Worm (Caenorhabditis elegans): ENCODE measurements around the gene sec-10.

sec-10 gene

DNA sequence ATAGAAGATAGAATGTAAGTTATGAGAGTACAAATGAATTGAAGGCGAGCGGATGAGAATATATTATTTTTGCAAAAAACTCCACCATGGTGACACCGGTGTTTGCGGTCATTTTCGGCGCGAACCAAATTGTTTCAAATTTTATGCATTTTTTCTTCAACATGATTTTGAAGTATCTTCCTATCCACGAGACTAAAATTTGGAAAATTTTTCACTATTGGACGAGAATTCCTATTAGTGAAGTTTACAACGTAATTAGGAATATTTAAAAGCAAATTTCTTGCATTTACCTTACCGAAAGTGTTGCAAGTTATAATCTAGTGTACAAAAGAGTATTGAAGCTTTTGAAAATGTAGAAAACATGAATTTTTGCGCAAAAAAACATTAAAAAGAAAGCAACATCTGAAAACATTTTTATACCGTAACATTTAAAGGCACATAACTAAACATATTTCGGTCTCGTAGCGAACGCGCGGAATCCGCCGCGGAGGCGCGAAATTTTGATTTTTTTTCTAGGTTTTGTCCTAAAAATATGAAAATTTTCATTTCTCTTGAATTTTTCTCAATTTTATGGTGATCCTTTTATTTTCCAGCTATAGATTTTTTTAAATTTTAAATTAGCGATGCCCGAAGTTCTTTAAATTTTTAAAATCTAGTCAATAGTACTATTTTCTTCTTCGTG is 14.3 kb upstream of the sec-10 start, which contains the start of gene sgo-1 (continued):
- TF ChIP-seq die-1 (tag; optimal IDR thresholded peaks at IDR 0.05) (no peak), F57A8.1 (GFP tag; optimal IDR thresholded peaks at IDR 0.05) (no peak), lin-35 (GFP tag; optimal IDR thresholded peaks at IDR 0.05) (peak in 2 of 3 experiments; percentile 2 to 82), lir-1 (GFP tag; conservative IDR thresholded peaks at IDR 0.05) (peak; percentile 69; the same call in 1 of the 2 replicates), ceh-58 (GFP tag; IDR thresholded peaks at IDR 0.05) (no peak), attf-3 (GFP tag; conservative IDR thresholded peaks at IDR 0.05) (peak; percentile 41; the same call in 1 of the 2 replicates), ceh-40 (GFP tag; IDR thresholded peaks at IDR 0.05) (no peak), gei-17 (GFP tag; optimal IDR thresholded peaks at IDR 0.05) (no peak), hsf-1 (GFP tag; IDR thresholded peaks at IDR 0.05) (peak; percentile 92), hmg-20 (GFP tag; IDR thresholded peaks at IDR 0.05) (no peak), F10E7.11 (tag; optimal IDR thresholded peaks at IDR 0.05) (no peak), let-607 (tag; optimal IDR thresholded peaks at IDR 0.05) (no peak), sdz-38 (tag; optimal IDR thresholded peaks at IDR 0.05) (no peak), B0261.1 (tag; optimal IDR thresholded peaks at IDR 0.05) (no peak), ztf-6 (GFP tag; IDR thresholded peaks at IDR 0.05) (no peak), B0035.1 (tag; optimal IDR thresholded peaks at IDR 0.05) (no peak), Y95B8A.8 (GFP tag; IDR thresholded peaks at IDR 0.05) (peak; percentile 98), ztf-25 (GFP tag; IDR thresholded peaks at IDR 0.05) (no peak), madf-8 (GFP tag; conservative IDR thresholded peaks at IDR 0.05) (peak; percentile 98), egrh-3 (GFP tag; IDR thresholded peaks at IDR 0.05) (no peak), egl-44 (GFP tag; IDR thresholded peaks at IDR 0.05) (no peak), xnd-1 (tag; optimal IDR thresholded peaks at IDR 0.05) (peak; percentile 99), ceh-91 (GFP tag; IDR thresholded peaks at IDR 0.05) (peak; percentile 98), him-1 (tag; optimal IDR thresholded peaks at IDR 0.05) (peak; percentile 24), madf-6 (GFP tag; IDR thresholded peaks at IDR 0.05) (peak; percentile 100), unc-62 (GFP tag; optimal IDR thresholded peaks at IDR 0.05) (no peak), F37B4.10 (GFP tag; IDR thresholded peaks at IDR 0.05) (no peak), Y53F4B.3 (GFP tag; IDR thresholded peaks at IDR 0.05) (peak; percentile 49; the same call in 1 of the 2 replicates), F39B2.1 (GFP tag; IDR thresholded peaks at IDR 0.05) (0 out of 2 replicates have a peak, but pooled peaks have one; percentile 62), ekl-4 (GFP tag; IDR thresholded peaks at IDR 0.05) (peak; percentile 88), pbrm-1 (GFP tag; IDR thresholded peaks at IDR 0.05) (peak; percentile 77; the same call in 1 of the 2 replicates), nhr-27 (tag; optimal IDR thresholded peaks at IDR 0.05) (no peak), ztf-3 (GFP tag; optimal IDR thresholded peaks at IDR 0.05) (no peak), fkh-3 (tag; optimal IDR thresholded peaks at IDR 0.05) (no peak), efl-1 (GFP tag; optimal IDR thresholded peaks at IDR 0.05) (peak; percentile 100), ceh-100 (GFP tag; IDR thresholded peaks at IDR 0.05) (peak; percentile 66; the same call in 1 of the 2 replicates), somi-1 (GFP tag; optimal IDR thresholded peaks at IDR 0.05) (no peak), F49E8.2 (tag; optimal IDR thresholded peaks at IDR 0.05; ENCODE audit: insufficient read depth) (peak; percentile 85), hlh-12 (tag; optimal IDR thresholded peaks at IDR 0.05) (no peak), snpc-1.3 (tag; optimal IDR thresholded peaks at IDR 0.05; ENCODE audit: insufficient read depth) (peak; percentile 85), cebp-2 (GFP tag; IDR thresholded peaks at IDR 0.05) (no peak), T07F8.4 (tag; optimal IDR thresholded peaks at IDR 0.05) (no peak), attf-6 (GFP tag; IDR thresholded peaks at IDR 0.05) (peak; percentile 85), nhr-80 (tag; optimal IDR thresholded peaks at IDR 0.05) (no peak), repo-1 (tag; optimal IDR thresholded peaks at IDR 0.05) (no peak), mel-28 (tag; optimal IDR thresholded peaks at IDR 0.05; ENCODE audit: borderline replicate concordance) (no peak), chd-7 (tag; optimal IDR thresholded peaks at IDR 0.05) (no peak)

Data from whole organism, young adult.